Worm (Caenorhabditis elegans) whole organism, late embryonic: ENCODE data around the gene F44A6.3.

Experiments used
- C08G9.2 ChIP-seq: sonication (generic microtip); optimal IDR thresholded peaks from 2 replicates; lab custom pipeline; 2016; ENCODE audit warnings: mild to moderate bottlenecking, missing genetic modification characterization, moderate library complexity, missing compliant biosample characterization
- C38D4.7 ChIP-seq: fragments of 200-800 bp; sonication (Bioruptor generic); optimal IDR thresholded peaks from 2 replicates; lab custom pipeline; 2018; ENCODE audit warnings: mild to moderate bottlenecking, missing genetic modification characterization, moderate library complexity, missing compliant biosample characterization
- K02D7.2 ChIP-seq: sonication (generic microtip); optimal IDR thresholded peaks from 2 replicates; lab custom pipeline; 2017; ENCODE audit warnings: mild to moderate bottlenecking, missing genetic modification characterization, missing compliant biosample characterization
- K09A11.1 ChIP-seq: sonication (generic microtip); optimal IDR thresholded peaks from 2 replicates; lab custom pipeline; 2017; ENCODE audit warnings: antibody characterized with exemption, mild to moderate bottlenecking, missing genetic modification characterization, missing compliant biosample characterization; ENCODE audit not compliant: insufficient read depth
- T23F11.4 ChIP-seq: fragments of 200-800 bp; sonication (Bioruptor generic); optimal IDR thresholded peaks from 2 replicates; lab custom pipeline; 2018; ENCODE audit warnings: mild to moderate bottlenecking, missing genetic modification characterization, missing compliant biosample characterization
- ahr-1 ChIP-seq: sonication (generic microtip); optimal IDR thresholded peaks from 2 replicates; lab custom pipeline; 2016; ENCODE audit warnings: missing genetic modification characterization, missing compliant biosample characterization
- ceh-18 ChIP-seq: sonication (generic microtip); optimal IDR thresholded peaks from 2 replicates; lab custom pipeline; 2016; ENCODE audit warnings: missing genetic modification characterization, missing compliant biosample characterization
- ceh-34 ChIP-seq: sonication (generic microtip); optimal IDR thresholded peaks from 2 replicates; lab custom pipeline; 2016; ENCODE audit warnings: mild to moderate bottlenecking, missing genetic modification characterization, missing compliant biosample characterization
- ceh-6 ChIP-seq: fragments of 200-800 bp; sonication (Bioruptor generic); optimal IDR thresholded peaks from 2 replicates; lab custom pipeline; 2018; ENCODE audit warnings: mild to moderate bottlenecking, missing genetic modification characterization, missing compliant biosample characterization
- ceh-9 ChIP-seq: sonication (generic microtip); optimal IDR thresholded peaks from 2 replicates; lab custom pipeline; 2016; ENCODE audit warnings: mild to moderate bottlenecking, missing genetic modification characterization, inconsistent platforms, missing compliant biosample characterization
- dmd-4 ChIP-seq: sonication (generic microtip); optimal IDR thresholded peaks from 2 replicates; lab custom pipeline; 2016; ENCODE audit warnings: borderline replicate concordance, missing genetic modification characterization, missing compliant biosample characterization
- dve-1 ChIP-seq: sonication (generic microtip); optimal IDR thresholded peaks from 2 replicates; lab custom pipeline; 2017; ENCODE audit warnings: antibody characterized with exemption, mild to moderate bottlenecking, missing genetic modification characterization, missing compliant biosample characterization
- elt-2 ChIP-seq: sonication (generic microtip); optimal IDR thresholded peaks from 2 replicates; lab custom pipeline; 2016; ENCODE audit warnings: missing genetic modification reagents, missing genetic modification characterization, missing compliant biosample characterization
- elt-4 ChIP-seq: sonication (generic microtip); optimal IDR thresholded peaks from 2 replicates; lab custom pipeline; 2016; ENCODE audit warnings: missing genetic modification characterization, missing compliant biosample characterization
- eyg-1 ChIP-seq: sonication (generic microtip); optimal IDR thresholded peaks from 2 replicates; lab custom pipeline; 2016; ENCODE audit warnings: missing genotype, missing genetic modification characterization, missing compliant biosample characterization
- fax-1 ChIP-seq: sonication (generic microtip); optimal IDR thresholded peaks from 2 replicates; lab custom pipeline; 2016; ENCODE audit warnings: missing genotype, missing genetic modification characterization, missing compliant biosample characterization
- fkh-10 ChIP-seq: fragments of 150-350 bp; optimal IDR thresholded peaks from 2 replicates; lab custom pipeline; 2014; ENCODE audit warnings: missing biosample characterization, missing genetic modification reagents, missing genetic modification characterization
- gmeb-2 ChIP-seq: sonication (generic microtip); optimal IDR thresholded peaks from 2 replicates; lab custom pipeline; 2016; ENCODE audit warnings: missing genetic modification characterization, inconsistent platforms, missing compliant biosample characterization
- hlh-15 ChIP-seq: sonication (generic microtip); optimal IDR thresholded peaks from 2 replicates; lab custom pipeline; 2016; ENCODE audit warnings: missing genetic modification characterization, missing compliant biosample characterization
- hlh-30 ChIP-seq: sonication (generic microtip); optimal IDR thresholded peaks from 2 replicates; lab custom pipeline; 2017; ENCODE audit warnings: antibody characterized with exemption, missing genetic modification characterization, missing compliant biosample characterization; ENCODE audit not compliant: insufficient read depth
- hlh-6 ChIP-seq: sonication (generic microtip); optimal IDR thresholded peaks from 2 replicates; lab custom pipeline; 2016; ENCODE audit warnings: missing genotype, missing genetic modification characterization, missing compliant biosample characterization
- hlh-8 ChIP-seq: sonication (generic microtip); optimal IDR thresholded peaks from 2 replicates; lab custom pipeline; 2016; ENCODE audit warnings: missing genotype, missing genetic modification characterization, missing compliant biosample characterization
- madf-2 ChIP-seq: sonication (generic microtip); optimal IDR thresholded peaks from 2 replicates; lab custom pipeline; 2017; ENCODE audit warnings: missing genetic modification characterization, missing compliant biosample characterization
- nfya-1 ChIP-seq: sonication (generic microtip); optimal IDR thresholded peaks from 2 replicates; lab custom pipeline; 2017; ENCODE audit warnings: missing genetic modification characterization, mild to moderate bottlenecking, missing compliant biosample characterization, antibody characterized with exemption, moderate library complexity
- nhr-11 ChIP-seq: fragments of 150-350 bp; optimal IDR thresholded peaks from 2 replicates; lab custom pipeline; 2014; ENCODE audit warnings: missing biosample characterization, missing genetic modification characterization
- nhr-232 ChIP-seq: sonication (generic microtip); optimal IDR thresholded peaks from 2 replicates; lab custom pipeline; 2016; ENCODE audit warnings: missing genetic modification characterization, missing compliant biosample characterization
- npax-4 ChIP-seq: sonication (generic microtip); optimal IDR thresholded peaks from 2 replicates; lab custom pipeline; 2016; ENCODE audit warnings: missing genetic modification characterization, missing compliant biosample characterization
- odd-2 ChIP-seq: sonication (generic microtip); optimal IDR thresholded peaks from 2 replicates; lab custom pipeline; 2017; ENCODE audit warnings: antibody characterized with exemption, mild to moderate bottlenecking, missing genetic modification characterization, missing compliant biosample characterization
- pat-9 ChIP-seq: fragments of 200-800 bp; sonication (Bioruptor generic); optimal IDR thresholded peaks from 2 replicates; lab custom pipeline; 2018; ENCODE audit warnings: mild to moderate bottlenecking, missing genetic modification characterization, moderate library complexity, missing compliant biosample characterization
- pax-1 ChIP-seq: fragments of 150-350 bp; optimal IDR thresholded peaks from 2 replicates; lab custom pipeline; 2014; ENCODE audit warnings: missing biosample characterization, missing genetic modification characterization
- ref-2 ChIP-seq: sonication (generic microtip); optimal IDR thresholded peaks from 2 replicates; lab custom pipeline; 2016; ENCODE audit warnings: missing genetic modification characterization, missing compliant biosample characterization
- sdc-2 ChIP-seq: sonication (generic microtip); optimal IDR thresholded peaks from 2 replicates; lab custom pipeline; 2016; ENCODE audit warnings: missing genotype, missing genetic modification characterization, missing compliant biosample characterization
- sox-4 ChIP-seq: sonication (generic microtip); optimal IDR thresholded peaks from 2 replicates; lab custom pipeline; 2017; ENCODE audit warnings: mild to moderate bottlenecking, missing genetic modification characterization, inconsistent platforms, missing compliant biosample characterization
- syd-9 ChIP-seq: sonication (generic microtip); optimal IDR thresholded peaks from 2 replicates; lab custom pipeline; 2016; ENCODE audit warnings: mild to moderate bottlenecking, missing genetic modification characterization, moderate library complexity, missing compliant biosample characterization
- tbx-2 ChIP-seq: sonication (generic microtip); optimal IDR thresholded peaks from 2 replicates; lab custom pipeline; 2016; ENCODE audit warnings: missing genetic modification characterization, missing compliant biosample characterization
- ttx-3 ChIP-seq: sonication (generic microtip); optimal IDR thresholded peaks from 2 replicates; lab custom pipeline; 2016; ENCODE audit warnings: missing genetic modification reagents, missing genetic modification characterization, missing compliant biosample characterization
- unc-3 ChIP-seq, 2 experiments: fragments of 200-800 bp in 1 of 2; sonication (Bioruptor generic) in 1 of 2; sonication (generic microtip) in 1 of 2; conservative IDR thresholded peaks in 1 of 2; optimal IDR thresholded peaks in 1 of 2; 2 replicates each; pipeline versions ENCODE4 v1.3.6 to Lab custom; 2016 to 2022; ENCODE audit warnings: missing compliant biosample characterization in 2 of 2, missing genetic modification characterization in 2 of 2, missing genetic modification reagents in 1 of 2
- unc-42 ChIP-seq: sonication (generic microtip); optimal IDR thresholded peaks from 2 replicates; lab custom pipeline; 2016; ENCODE audit warnings: missing genotype, missing genetic modification characterization, missing compliant biosample characterization
- unc-55 ChIP-seq: sonication (generic microtip); optimal IDR thresholded peaks from 2 replicates; lab custom pipeline; 2017; ENCODE audit warnings: missing biosample characterization, missing genetic modification reagents, missing genetic modification characterization
- ztf-16 ChIP-seq: sonication (generic microtip); optimal IDR thresholded peaks from 2 replicates; lab custom pipeline; 2017; ENCODE audit warnings: missing genetic modification characterization, missing compliant biosample characterization

F44A6.3 gene

DNA sequence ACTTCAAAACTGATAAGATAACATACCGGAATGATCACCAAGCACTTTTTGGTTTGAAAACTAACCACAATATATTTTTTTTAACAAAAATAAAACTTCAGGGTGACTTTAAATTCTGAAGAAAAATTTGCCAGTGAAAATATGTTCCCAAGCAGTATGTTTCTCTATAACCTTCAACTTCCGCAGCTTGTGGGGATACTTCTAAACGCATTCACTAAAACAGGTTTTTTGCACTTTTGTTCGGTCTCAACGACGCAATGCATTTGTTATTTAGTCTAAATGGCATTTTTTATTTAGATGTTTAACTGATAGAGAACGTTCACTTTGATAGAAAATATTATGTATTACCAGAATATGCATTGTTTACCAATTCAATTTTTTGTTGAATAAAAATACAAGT lies 23.3 kb upstream of the F44A6.3 start:
- TF ChIP-seq dve-1 (tag; lab: Kevin White, UChicago) (no peak), C38D4.7 (GFP tag; lab: Kevin White, UChicago) (no peak), K09A11.1 (no peak), T23F11.4 (no peak), ceh-18 (tag; lab: Kevin White, UChicago) (no peak), dmd-4 (tag; lab: Kevin White, UChicago) (no peak), ahr-1 (tag; lab: Kevin White, UChicago) (no peak), tbx-2 (tag; lab: Kevin White, UChicago) (no peak), elt-2 (tag; lab: Kevin White, UChicago) (no peak), ceh-6 (GFP tag; lab: Kevin White, UChicago) (no peak), nhr-232 (no peak), sdc-2 (tag; lab: Kevin White, UChicago) (no peak), syd-9 (tag; lab: Kevin White, UChicago) (no peak), unc-3 (GFP tag; conservative IDR thresholded peaks at IDR 0.05; lab: Robert Waterston, UW) (no peak), unc-3 (tag; optimal IDR thresholded peaks at IDR 0.05; lab: Kevin White, UChicago) (no peak), ttx-3 (tag; lab: Kevin White, UChicago) (no peak), eyg-1 (tag; lab: Kevin White, UChicago) (no peak), ztf-16 (tag; lab: Kevin White, UChicago) (no peak), npax-4 (tag; lab: Kevin White, UChicago) (no peak), C08G9.2 (no peak)

DNA sequence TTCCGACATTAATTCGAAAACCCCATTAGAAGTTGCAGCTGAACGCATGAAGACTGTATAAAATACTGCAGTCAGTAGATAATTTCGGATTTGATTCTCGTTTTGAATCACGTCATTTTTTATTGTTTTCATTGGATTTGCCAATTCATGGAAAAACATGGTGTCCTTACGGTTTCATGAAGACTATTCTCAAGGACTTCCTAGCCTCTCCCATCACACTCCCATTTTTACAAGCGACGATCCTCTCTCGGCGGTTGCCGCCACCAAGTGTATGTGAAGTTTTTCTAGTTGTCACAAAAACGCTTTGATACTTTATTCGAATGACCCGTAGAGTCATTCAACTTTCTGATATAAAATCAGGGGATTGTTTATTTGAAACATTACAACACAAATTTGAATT lies 22.8 kb upstream of the F44A6.3 start:
- TF ChIP-seq ref-2 (no peak), elt-2 (tag; lab: Kevin White, UChicago) (no peak), ceh-18 (tag; lab: Kevin White, UChicago) (no peak), K02D7.2 (tag; lab: Kevin White, UChicago) (no peak), nhr-11 (tag; lab: Kevin White, UChicago) (no peak), unc-3 (GFP tag; conservative IDR thresholded peaks at IDR 0.05; lab: Robert Waterston, UW) (no peak), unc-3 (tag; optimal IDR thresholded peaks at IDR 0.05; lab: Kevin White, UChicago) (no peak), hlh-30 (tag; lab: Kevin White, UChicago) (no peak), sox-4 (tag; lab: Kevin White, UChicago) (no peak), fkh-10 (no peak)

DNA sequence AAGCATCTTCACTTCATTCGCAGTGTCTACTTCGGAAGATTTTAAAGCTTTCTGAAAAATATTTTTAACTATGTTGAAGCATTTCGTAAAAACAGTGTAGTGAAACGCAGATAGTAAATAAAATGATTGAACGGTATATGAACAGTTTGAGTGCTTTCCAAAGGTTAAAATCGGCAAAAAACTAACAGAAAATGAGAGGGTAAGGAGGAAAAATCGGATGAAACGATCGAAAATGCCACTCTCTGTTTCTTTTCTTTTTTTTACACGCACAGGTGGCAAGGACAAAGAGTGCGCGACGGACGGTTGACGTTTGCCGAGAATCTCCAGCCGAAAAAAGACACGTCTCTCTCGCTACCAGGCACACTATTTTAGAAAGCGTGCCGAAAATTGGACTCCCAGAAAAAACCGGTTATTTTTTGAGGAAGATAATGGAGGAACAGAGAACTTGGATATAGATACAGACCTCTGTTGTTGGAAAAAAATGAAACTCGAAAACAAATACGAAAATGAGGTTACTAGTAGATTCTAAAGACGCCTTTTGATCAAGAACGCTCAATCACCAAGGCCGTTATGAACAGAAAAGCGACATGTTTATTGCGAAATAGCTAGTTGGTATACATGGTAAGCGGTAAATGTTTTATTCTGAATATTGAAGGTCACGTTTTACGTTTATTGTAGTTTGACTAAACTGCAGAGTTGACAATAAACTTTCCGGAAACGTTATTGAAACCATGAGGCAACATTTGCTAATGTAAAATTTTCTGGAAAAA lies 18.1 kb upstream of the F44A6.3 start, which contains the start of gene myrf-2:
TSS of gene myrf-2 (minus strand) at position 51 of the 770 bp plus-strand sequence.
- TF ChIP-seq elt-4 (tag; lab: Kevin White, UChicago) (no peak), fax-1 (no peak)

DNA sequence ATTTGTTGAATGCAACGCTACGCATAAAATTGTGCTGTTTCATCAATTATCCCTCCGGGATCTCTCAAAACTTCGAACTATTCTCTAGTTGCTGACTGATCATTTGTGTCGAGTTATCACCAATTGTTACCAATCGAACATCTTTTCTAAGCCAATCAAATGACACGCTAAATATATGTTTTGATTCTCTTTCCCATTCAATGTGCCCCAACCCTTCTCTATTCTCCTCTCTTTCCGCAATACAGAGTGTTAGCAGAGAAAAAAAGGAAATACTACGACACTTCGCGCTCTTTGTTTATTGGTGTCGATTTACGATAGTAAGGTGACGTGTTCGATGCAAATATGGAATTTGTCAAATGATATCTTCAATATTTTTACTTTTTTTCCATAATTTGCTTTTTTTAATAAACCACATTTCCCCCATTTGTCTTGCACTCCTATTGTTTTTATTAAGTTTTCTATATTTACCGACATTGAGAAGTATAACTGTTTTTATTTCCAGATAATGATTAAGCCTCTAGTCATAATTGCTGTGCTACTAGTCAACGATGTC lies 15.3 kb upstream of the F44A6.3 start, which contains the start of gene nucb-1:
TSS of gene nucb-1 (plus strand) at position 503 of the 553 bp plus-strand sequence.
- peak; percentile 39 for TF ChIP-seq madf-2 (tag; lab: Kevin White, UChicago)
- no peak for TF ChIP-seq hlh-6 (tag; lab: Kevin White, UChicago)
- no peak for TF ChIP-seq C38D4.7 (GFP tag; lab: Kevin White, UChicago)
- TF ChIP-seq nhr-11 (tag; lab: Kevin White, UChicago): no peak
- TF ChIP-seq hlh-8 (tag; lab: Kevin White, UChicago): peak; percentile 10
- TF ChIP-seq tbx-2 (tag; lab: Kevin White, UChicago): peak; percentile 56
- peak; percentile 73 for TF ChIP-seq nfya-1 (tag; lab: Kevin White, UChicago)
- TF ChIP-seq ceh-34 (tag; lab: Kevin White, UChicago): peak; percentile 89
- TF ChIP-seq T23F11.4: no peak
- TF ChIP-seq dve-1 (tag; lab: Kevin White, UChicago): peak; percentile 63
- no peak for TF ChIP-seq odd-2 (tag; lab: Kevin White, UChicago)
- peak; percentile 78 for TF ChIP-seq unc-55 (GFP tag; lab: Kevin White, UChicago)
- peak; percentile 26 for TF ChIP-seq unc-42 (tag; lab: Kevin White, UChicago)
- TF ChIP-seq gmeb-2 (tag; lab: Kevin White, UChicago): no peak
- TF ChIP-seq ttx-3 (tag; lab: Kevin White, UChicago): no peak
- TF ChIP-seq sdc-2 (tag; lab: Kevin White, UChicago): peak; percentile 33
- TF ChIP-seq elt-2 (tag; lab: Kevin White, UChicago): no peak
- TF ChIP-seq pax-1: peak; percentile 40
- no peak for TF ChIP-seq pat-9 (tag; lab: Kevin White, UChicago)
- TF ChIP-seq sox-4 (tag; lab: Kevin White, UChicago): no peak
- TF ChIP-seq hlh-30 (tag; lab: Kevin White, UChicago): peak; percentile 27
- TF ChIP-seq hlh-15: no peak
- no peak for TF ChIP-seq ceh-9 (tag; lab: Kevin White, UChicago)
- no peak for TF ChIP-seq nhr-232
